Worm (Caenorhabditis elegans) whole organism, L4/young adult: ENCODE measurements around the gene srw-48.

Experiments
- W03F9.2 ChIP-seq: fragments of 150-350 bp; optimal IDR thresholded peaks from 2 replicates; lab custom pipeline; 2014; ENCODE audit warnings: missing biosample characterization, missing genetic modification characterization
- dao-5 ChIP-seq: sonication (generic microtip); optimal IDR thresholded peaks from 2 replicates; lab custom pipeline; 2016; ENCODE audit warnings: missing genotype, missing genetic modification characterization, moderate library complexity, missing compliant biosample characterization
- him-1 ChIP-seq: sonication (generic microtip); optimal IDR thresholded peaks from 2 replicates; lab custom pipeline; 2016; ENCODE audit warnings: missing genotype, missing genetic modification reagents, missing genetic modification characterization, missing compliant biosample characterization

DNA sequence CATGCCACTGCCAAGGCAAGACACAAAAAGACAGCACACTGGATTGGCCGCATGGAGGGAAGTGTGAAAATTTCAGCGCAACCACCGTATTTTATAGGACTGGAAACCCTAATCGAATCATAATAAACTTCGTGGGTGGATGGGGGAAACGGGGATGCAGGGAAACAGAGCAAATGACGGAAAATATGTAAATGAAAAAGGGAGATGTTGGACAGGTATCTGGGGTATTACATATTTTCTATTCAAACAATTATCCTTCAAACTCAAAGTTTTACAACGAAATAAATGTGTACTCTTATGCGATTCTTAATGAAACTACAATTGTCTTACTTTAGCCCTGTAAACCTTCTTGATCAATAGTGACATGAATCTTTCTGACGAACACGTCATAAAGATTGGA lies 1.0 kb upstream of the srw-48 start, which contains the start of gene F26D2.16:
- TF ChIP-seq him-1 (tag; lab: Kevin White, UChicago) (no peak), W03F9.2 (tag; lab: Kevin White, UChicago) (no peak), dao-5 (tag; lab: Kevin White, UChicago) (no peak)
